Worm (Caenorhabditis elegans): ENCODE measurements around the gene Y79H2A.3.

Gene Y79H2A.3

DNA sequence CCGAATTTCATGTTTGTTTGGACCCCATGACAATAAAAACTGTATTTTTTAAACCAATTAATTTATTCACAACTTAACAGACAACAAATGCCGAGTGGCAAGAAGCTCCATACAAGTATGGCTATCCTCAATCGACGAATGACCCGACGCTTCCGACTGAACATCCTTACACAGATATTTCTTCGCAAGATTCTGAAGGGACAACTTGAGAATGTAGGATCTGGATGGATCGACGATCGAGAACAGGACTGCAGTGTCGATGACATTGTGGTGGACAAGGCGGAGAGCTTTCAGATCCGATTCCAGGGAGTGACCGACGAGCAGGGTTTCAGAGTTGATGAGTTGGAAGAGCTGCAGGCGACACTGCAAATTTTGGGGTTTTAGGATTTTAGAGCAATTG is 52.6 kb downstream of the Y79H2A.3 start:
- no peak for TF ChIP-seq spr-1 (tag; optimal IDR thresholded peaks at IDR 0.05)
- TF ChIP-seq arid-1 (GFP tag; conservative IDR thresholded peaks at IDR 0.05): no peak
- TF ChIP-seq aha-1 (tag): peak; percentile 85

DNA sequence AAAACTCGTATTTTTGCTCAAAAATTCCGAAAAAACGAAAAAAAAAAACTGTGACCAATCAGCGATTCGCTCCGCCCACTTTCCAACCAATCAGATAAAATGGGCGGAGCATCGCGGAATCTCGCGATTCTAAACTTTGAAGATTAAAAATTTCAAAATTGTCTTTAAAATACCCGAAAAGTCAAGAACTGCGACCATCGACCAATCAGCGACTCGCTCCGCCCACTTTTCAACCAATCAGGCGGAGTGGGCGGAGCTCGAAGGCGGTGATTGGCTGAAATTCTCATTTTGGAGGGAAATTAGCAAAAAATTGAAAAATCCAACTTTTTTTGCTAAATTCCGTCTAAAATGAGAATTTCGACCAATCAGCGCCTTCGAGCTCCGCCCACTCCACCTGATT is 56.3 kb downstream of the Y79H2A.3 start:
- TF ChIP-seq ceh-32 (tag; optimal IDR thresholded peaks at IDR 0.05; ENCODE audit: poor library complexity) (no peak), daf-12 (tag; optimal IDR thresholded peaks at IDR 0.05) (no peak), lin-13 (GFP tag; optimal IDR thresholded peaks at IDR 0.05) (no peak), zag-1 (tag; optimal IDR thresholded peaks at IDR 0.05) (no peak), tra-1 (GFP tag; IDR thresholded peaks at IDR 0.05) (no peak), zip-11 (GFP tag; IDR thresholded peaks at IDR 0.05) (no peak), pqm-1 (tag; optimal IDR thresholded peaks at IDR 0.05) (no peak), jun-1 (tag; optimal IDR thresholded peaks at IDR 0.05) (no peak), nhr-41 (GFP tag; IDR thresholded peaks at IDR 0.05) (no peak), aha-1 (tag) (no peak), ces-1 (GFP tag; optimal IDR thresholded peaks at IDR 0.05) (no peak), nhr-6 (tag; optimal IDR thresholded peaks at IDR 0.05) (no peak), aly-2 (tag; optimal IDR thresholded peaks at IDR 0.05) (no peak), lin-38 (GFP tag; IDR thresholded peaks at IDR 0.05) (no peak), mep-1 (tag; optimal IDR thresholded peaks at IDR 0.05) (no peak), lsy-2 (tag; optimal IDR thresholded peaks at IDR 0.05) (no peak), ama-1 (optimal IDR thresholded peaks at IDR 0.05) (no peak), hlh-30 (tag; optimal IDR thresholded peaks at IDR 0.05; ENCODE audit: insufficient read depth) (no peak), nhr-42 (GFP tag; IDR thresholded peaks at IDR 0.05) (no peak)

ce11 chrIII:11991654-11992292 is 60.3 kb downstream of the Y79H2A.3 start:
- TF ChIP-seq set-16 (GFP tag; IDR thresholded peaks at IDR 0.05): peak; percentile 82
- peak in 1 of 2 experiments; percentile 94 for TF ChIP-seq unc-62 (GFP tag; optimal IDR thresholded peaks at IDR 0.05 in 1 of 2)
- no peak for TF ChIP-seq unc-62 (tag; optimal IDR thresholded peaks at IDR 0.05)
- no peak for TF ChIP-seq vab-7 (GFP tag; IDR thresholded peaks at IDR 0.05)

DNA sequence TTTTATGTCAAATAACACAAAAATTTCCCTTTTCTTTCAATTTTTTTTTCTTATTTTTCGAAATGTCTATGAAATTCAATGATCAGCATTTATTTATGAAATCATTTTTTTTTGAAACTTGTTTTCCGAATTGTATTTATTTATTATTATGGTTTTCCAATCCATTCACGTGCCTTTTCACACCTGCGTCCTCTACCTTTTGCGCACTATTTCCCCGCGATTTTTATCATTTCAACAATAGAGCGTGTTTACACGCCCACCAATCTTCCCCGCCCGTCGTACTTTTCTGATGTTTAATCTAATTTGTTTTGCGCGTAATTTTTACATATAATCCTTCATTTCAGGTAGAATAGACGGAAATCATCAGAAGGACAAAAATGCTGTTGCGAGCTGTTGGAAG is 62.3 kb downstream of the Y79H2A.3 start, which contains the start of gene wah-1:
wah-1 (plus strand) TSS at position 345 of the 400 bp plus-strand sequence.
- TF ChIP-seq lsy-2 (tag; optimal IDR thresholded peaks at IDR 0.05) (peak in 1 of 2 experiments; percentile 2), hlh-30 (tag; optimal IDR thresholded peaks at IDR 0.05; ENCODE audit: insufficient read depth) (peak; percentile 87), nhr-42 (GFP tag; IDR thresholded peaks at IDR 0.05) (no peak), lin-38 (GFP tag; IDR thresholded peaks at IDR 0.05) (peak; percentile 41), dve-1 (tag; optimal IDR thresholded peaks at IDR 0.05; ENCODE audit: insufficient read depth) (peak; percentile 32), daf-16 (GFP tag; optimal IDR thresholded peaks at IDR 0.05) (peak in 1 of 2 experiments; percentile 28), daf-16 (tag; optimal IDR thresholded peaks at IDR 0.05) (peak; percentile 96), pha-4 (GFP tag; IDR thresholded peaks at IDR 0.05) (no peak), pha-4 (tag; optimal IDR thresholded peaks at IDR 0.05) (peak; percentile 42), D1046.2 (GFP tag; IDR thresholded peaks at IDR 0.05) (no peak), mdl-1 (tag; optimal IDR thresholded peaks at IDR 0.05) (peak in 1 of 2 experiments; percentile 74), ama-1 (optimal IDR thresholded peaks at IDR 0.05) (peak; percentile 59)

ce11 chrIII:11985066-11985465 is 67.0 kb downstream of the Y79H2A.3 start:
- no peak for TF ChIP-seq pqm-1 (tag; optimal IDR thresholded peaks at IDR 0.05)
- no peak for TF ChIP-seq R02D3.7 (tag; optimal IDR thresholded peaks at IDR 0.05)
- TF ChIP-seq zfp-2 (tag; optimal IDR thresholded peaks at IDR 0.05): no peak
- no peak for TF ChIP-seq ceh-44 (GFP tag; IDR thresholded peaks at IDR 0.05)
- TF ChIP-seq hlh-30 (tag; optimal IDR thresholded peaks at IDR 0.05; ENCODE audit: insufficient read depth): no peak
